Worm (Caenorhabditis elegans) whole organism, L2 larva: Measurements from ENCODE around the gene K11H3.5.

ENCODE experiments used
- ZK546.5 ChIP-seq: sonication (generic microtip); optimal IDR thresholded peaks from 2 replicates; lab custom pipeline; 2017; ENCODE audit warnings: missing biosample characterization, missing genetic modification characterization
- ama-1 ChIP-seq: fragments of 150-350 bp; optimal IDR thresholded peaks from 2 replicates; lab custom pipeline; 2018; ENCODE audit warnings: inconsistent platforms
- blmp-1 ChIP-seq: sonication (generic microtip); optimal IDR thresholded peaks from 2 replicates; lab custom pipeline; 2017; ENCODE audit warnings: missing genetic modification characterization, mild to moderate bottlenecking, missing compliant biosample characterization, antibody characterized with exemption, moderate library complexity; ENCODE audit not compliant: insufficient read depth
- ceh-82 ChIP-seq: fragments of 150-350 bp; optimal IDR thresholded peaks from 2 replicates; lab custom pipeline; 2014; ENCODE audit warnings: missing biosample characterization, missing genetic modification characterization
- elt-1 ChIP-seq: fragments of 150-350 bp; optimal IDR thresholded peaks from 2 replicates; lab custom pipeline; 2014; ENCODE audit warnings: missing biosample characterization, missing genetic modification characterization
- elt-3 ChIP-seq: sonication (generic microtip); optimal IDR thresholded peaks from 2 replicates; lab custom pipeline; 2017; ENCODE audit warnings: missing biosample characterization, missing genetic modification characterization
- lsy-2 ChIP-seq, 2 experiments: fragments of 150-350 bp in 1 of 2; sonication (generic microtip) in 1 of 2; optimal IDR thresholded peaks; 2 replicates each; lab custom pipeline; 2014 to 2017; ENCODE audit warnings: missing biosample characterization in 2 of 2, missing genetic modification characterization in 2 of 2
- nhr-11 ChIP-seq: fragments of 150-350 bp; optimal IDR thresholded peaks from 2 replicates; lab custom pipeline; 2014; ENCODE audit warnings: missing biosample characterization, missing genetic modification characterization
- nhr-25 ChIP-seq: fragments of 150-350 bp; sonication (generic microtip); optimal IDR thresholded peaks from 3 replicates; lab custom pipeline; 2014; ENCODE audit warnings: missing biosample characterization, missing genetic modification characterization
- nhr-6 ChIP-seq: fragments of 150-350 bp; optimal IDR thresholded peaks from 2 replicates; lab custom pipeline; 2014; ENCODE audit warnings: missing biosample characterization, missing genetic modification characterization
- nhr-77 ChIP-seq: fragments of 150-350 bp; optimal IDR thresholded peaks from 2 replicates; lab custom pipeline; 2014; ENCODE audit warnings: missing biosample characterization, missing genetic modification characterization
- sma-3 ChIP-seq: sonication (generic microtip); optimal IDR thresholded peaks from 2 replicates; lab custom pipeline; 2016; ENCODE audit warnings: missing genetic modification reagents, missing genetic modification characterization, missing compliant biosample characterization
- ztf-11 ChIP-seq: sonication (generic microtip); optimal IDR thresholded peaks from 2 replicates; lab custom pipeline; 2017; ENCODE audit warnings: missing biosample characterization, missing genetic modification characterization

DNA sequence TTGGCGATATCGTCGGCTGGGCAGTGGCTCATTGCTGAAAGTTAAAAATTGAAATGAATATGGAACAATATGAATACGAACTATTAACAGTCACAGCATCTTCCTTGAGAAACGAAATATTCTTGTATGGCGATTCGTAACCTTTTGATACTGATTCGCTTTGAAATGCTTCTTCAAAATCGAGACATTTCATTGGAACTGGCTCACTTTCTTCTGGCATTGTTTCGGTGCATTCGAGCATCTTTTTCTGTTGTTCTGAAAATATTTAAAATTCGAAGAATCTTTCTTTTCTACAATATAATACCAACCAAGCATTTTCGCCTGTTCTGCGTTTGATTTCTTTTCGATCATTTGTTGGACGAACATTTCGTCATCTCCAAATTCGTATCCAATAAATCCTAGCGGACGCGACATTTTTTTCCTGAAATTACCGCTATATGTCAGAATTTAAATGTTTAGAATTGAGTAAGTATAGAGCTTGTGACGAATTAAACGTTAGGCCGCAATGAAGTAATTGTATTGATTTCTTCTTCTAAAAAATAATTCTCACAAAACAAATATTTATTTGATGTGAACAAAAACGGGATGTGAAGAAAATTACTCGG is 19.1 kb upstream of the K11H3.5 start, which contains the start of gene lin-52:
- TF ChIP-seq ceh-82 (tag; lab: Kevin White, UChicago), result no peak
- no peak for TF ChIP-seq blmp-1 (tag; lab: Kevin White, UChicago)
- TF ChIP-seq elt-1, result no peak
- no peak for TF ChIP-seq ZK546.5 (tag; lab: Kevin White, UChicago)
- TF ChIP-seq elt-3 (tag; lab: Kevin White, UChicago), result no peak
- no peak for TF ChIP-seq nhr-77 (tag; lab: Kevin White, UChicago)
- TF ChIP-seq nhr-25 (tag; lab: Kevin White, UChicago), result peak; percentile 2
- peak in 1 of 2 experiments; percentile 32 for TF ChIP-seq lsy-2 (tag; optimal IDR thresholded peaks at IDR 0.05; lab: Kevin White, UChicago)
- no peak for TF ChIP-seq ztf-11 (tag; lab: Kevin White, UChicago)
- peak; percentile 67 for TF ChIP-seq ama-1 (lab: Kevin White, UChicago)
- TF ChIP-seq sma-3 (GFP tag; lab: Kevin White, UChicago), result peak; percentile 40
- no peak for TF ChIP-seq nhr-6 (tag; lab: Kevin White, UChicago)
- no peak for TF ChIP-seq nhr-11 (tag; lab: Kevin White, UChicago)
